Fruit fly (Drosophila melanogaster): Measurements from ENCODE around the gene nyo.

Gene nyo

DNA sequence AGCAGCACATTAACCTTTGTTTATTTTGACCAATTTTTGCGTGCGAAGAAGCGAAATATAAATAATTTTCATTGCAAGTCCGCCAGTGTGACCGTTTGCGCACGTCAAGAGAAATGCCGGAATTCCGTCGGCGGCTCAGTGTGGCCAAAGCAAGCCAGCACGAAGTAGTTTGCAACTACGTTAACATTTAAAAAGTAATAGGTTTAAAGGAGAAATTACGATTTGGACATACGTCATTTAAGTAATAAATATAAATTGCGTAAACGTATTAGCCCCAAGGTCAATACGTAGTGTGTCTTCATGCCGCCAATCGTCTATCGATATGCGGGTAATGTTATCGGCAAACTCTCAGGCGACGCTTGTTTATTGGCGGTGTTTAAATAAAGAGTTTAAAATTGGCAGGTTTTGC lies 37.8 kb downstream of the nyo start, which contains the start of the genes pygo and rod (continued):
- peak; percentile 34 for TF ChIP-seq CG2712 (tag; optimal IDR thresholded peaks at IDR 0.05)
- TF ChIP-seq H2.0 (GFP tag; IDR thresholded peaks at IDR 0.05) = no peak
- TF ChIP-seq CG15073 (GFP tag; optimal IDR thresholded peaks at IDR 0.05) = no peak
- TF ChIP-seq kni (GFP tag; optimal IDR thresholded peaks at IDR 0.05) = no peak
- TF ChIP-seq CG5180 (GFP tag; optimal IDR thresholded peaks at IDR 0.05) = no peak
- no peak for TF ChIP-seq sima (GFP tag; optimal IDR thresholded peaks at IDR 0.05)
- no peak for TF ChIP-seq disco-r (GFP tag; optimal IDR thresholded peaks at IDR 0.05)
- no peak for TF ChIP-seq Hr3 (GFP tag; optimal IDR thresholded peaks at IDR 0.05)
- no peak for TF ChIP-seq toy (GFP tag; IDR thresholded peaks at IDR 0.05)
- TF ChIP-seq da (GFP tag; optimal IDR thresholded peaks at IDR 0.05) = no peak
- TF ChIP-seq CG31224 (GFP tag; IDR thresholded peaks at IDR 0.05) = no peak
- TF ChIP-seq sob (GFP tag; IDR thresholded peaks at IDR 0.05) = no peak
- no peak for TF ChIP-seq Nf-YC (tag; optimal IDR thresholded peaks at IDR 0.05)
- peak in 1 of 2 experiments; percentile 5 for TF ChIP-seq Hr51 (GFP tag; optimal IDR thresholded peaks at IDR 0.05)
- no peak for TF ChIP-seq MTF-1 (GFP tag; optimal IDR thresholded peaks at IDR 0.05; ENCODE audit: borderline replicate concordance)
- no peak for TF ChIP-seq btn (GFP tag; optimal IDR thresholded peaks at IDR 0.05)
- TF ChIP-seq ac (GFP tag; optimal IDR thresholded peaks at IDR 0.05) = no peak
- no peak for TF ChIP-seq CG1647 (GFP tag; optimal IDR thresholded peaks at IDR 0.05)
- TF ChIP-seq lola (GFP tag; optimal IDR thresholded peaks at IDR 0.05) = no peak
- no peak for TF ChIP-seq zfh1 (GFP tag; IDR thresholded peaks at IDR 0.05)
- no peak for TF ChIP-seq CG11695 (GFP tag; IDR thresholded peaks at IDR 0.05)
- TF ChIP-seq vvl (GFP tag; IDR thresholded peaks at IDR 0.05) = no peak
- TF ChIP-seq ftz-f1 (GFP tag; optimal IDR thresholded peaks at IDR 0.05) = peak; percentile 97
- no peak for TF ChIP-seq CG9817 (tag; optimal IDR thresholded peaks at IDR 0.05)
- TF ChIP-seq en (GFP tag; optimal IDR thresholded peaks at IDR 0.05) = no peak
- no peak for TF ChIP-seq Fer3 (tag; optimal IDR thresholded peaks at IDR 0.05)
- TF ChIP-seq CG14441 (GFP tag; IDR thresholded peaks at IDR 0.05) = no peak
- TF ChIP-seq z (GFP tag; IDR thresholded peaks at IDR 0.05) = no peak
- no peak for TF ChIP-seq CG10565 (GFP tag; optimal IDR thresholded peaks at IDR 0.05)
- TF ChIP-seq jumu (GFP tag; optimal IDR thresholded peaks at IDR 0.05) = peak; percentile 59
- TF ChIP-seq D19B (GFP tag; optimal IDR thresholded peaks at IDR 0.05) = no peak
- TF ChIP-seq CG1832 (GFP tag; optimal IDR thresholded peaks at IDR 0.05) = no peak
- TF ChIP-seq CG8359 (GFP tag; optimal IDR thresholded peaks at IDR 0.05; ENCODE audit: borderline replicate concordance) = no peak
- no peak for TF ChIP-seq CG10959 (GFP tag; IDR thresholded peaks at IDR 0.05)
- no peak for TF ChIP-seq dmrt99B (tag; optimal IDR thresholded peaks at IDR 0.05)
- no peak for TF ChIP-seq NFAT (GFP tag; IDR thresholded peaks at IDR 0.05)
- TF ChIP-seq sens (GFP tag) = peak; percentile 27
- peak; percentile 39 for TF ChIP-seq Xbp1 (GFP tag; optimal IDR thresholded peaks at IDR 0.05)
- peak; percentile 63; the same call in 2 of the 3 replicates for TF ChIP-seq CG6791 (GFP tag; IDR thresholded peaks at IDR 0.05; ENCODE audit: partially characterized antibody)
- TF ChIP-seq CG18599 (GFP tag; optimal IDR thresholded peaks at IDR 0.05) = no peak
- no peak for TF ChIP-seq ase (GFP tag; IDR thresholded peaks at IDR 0.05)
- no peak for TF ChIP-seq CG17912 (GFP tag; optimal IDR thresholded peaks at IDR 0.05)
- TF ChIP-seq CG42726 (GFP tag; IDR thresholded peaks at IDR 0.05; ENCODE audit: partially characterized antibody) = 0 out of 2 replicates have a peak, but pooled peaks have one; percentile 29
- TF ChIP-seq eyg (GFP tag; optimal IDR thresholded peaks at IDR 0.05) = no peak
- TF ChIP-seq chm (GFP tag; IDR thresholded peaks at IDR 0.05) = no peak
- TF ChIP-seq CG14965 (GFP tag; optimal IDR thresholded peaks at IDR 0.05; ENCODE audit: borderline replicate concordance) = no peak
- TF ChIP-seq CG11723 (GFP tag; optimal IDR thresholded peaks at IDR 0.05) = no peak
- TF ChIP-seq so (GFP tag; IDR thresholded peaks at IDR 0.05) = no peak
- TF ChIP-seq az2 (GFP tag; optimal IDR thresholded peaks at IDR 0.05) = no peak
- no peak for TF ChIP-seq Spps (tag; optimal IDR thresholded peaks at IDR 0.05)
- no peak for TF ChIP-seq E2f1 (GFP tag; IDR thresholded peaks at IDR 0.05)

Measured in whole organism, embryonic.